Fruit fly (Drosophila melanogaster): ENCODE measurements around the gene Targ2.

DNA sequence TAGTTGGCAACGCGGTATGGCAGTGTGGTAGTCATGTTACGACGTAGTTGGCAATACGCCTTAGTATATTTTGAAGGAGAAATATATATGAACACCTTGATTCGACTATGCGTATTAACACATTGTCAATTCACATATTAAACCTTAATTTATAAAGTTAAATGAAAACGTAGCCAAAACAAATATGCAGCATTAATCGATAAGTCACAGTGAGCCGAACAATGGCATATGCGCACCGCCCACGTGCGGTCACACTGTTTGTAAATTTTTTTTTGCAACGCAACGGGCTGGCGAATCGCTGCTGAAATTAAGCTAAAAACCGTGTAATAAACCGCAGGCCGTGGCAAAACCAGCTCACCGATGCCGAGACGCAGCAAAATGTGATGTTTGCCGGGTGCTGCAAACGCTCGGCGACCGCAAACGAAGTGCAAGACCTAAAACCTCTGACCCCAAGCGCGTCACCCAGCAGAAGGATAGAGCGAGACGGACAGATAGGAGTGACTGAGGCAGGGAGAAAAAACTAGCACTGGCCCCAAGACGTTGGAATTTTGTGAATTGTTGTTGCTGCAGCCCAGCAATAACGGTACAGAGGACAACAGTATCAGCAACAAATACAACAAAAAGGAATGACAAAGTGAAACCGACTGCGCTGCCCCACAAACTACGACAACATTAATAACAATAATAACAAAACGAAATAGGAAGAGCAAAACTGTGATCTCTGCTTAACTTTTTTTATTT, 27.3 kb downstream of the Targ2 start:
- TF ChIP-seq rn (GFP tag; IDR thresholded peaks at IDR 0.05) = no peak
- no peak for TF ChIP-seq gl (tag; optimal IDR thresholded peaks at IDR 0.05)
- no peak for TF ChIP-seq D1 (tag; optimal IDR thresholded peaks at IDR 0.05)
- TF ChIP-seq CG13204 (GFP tag; optimal IDR thresholded peaks at IDR 0.05) = no peak
- TF ChIP-seq CG9948 (tag; optimal IDR thresholded peaks at IDR 0.05) = no peak
- peak; percentile 13 for TF ChIP-seq EcR (GFP tag; optimal IDR thresholded peaks at IDR 0.05)
- TF ChIP-seq CG32121 (GFP tag; IDR thresholded peaks at IDR 0.05) = no peak
- no peak for TF ChIP-seq Pif1A (GFP tag; optimal IDR thresholded peaks at IDR 0.05)
